Worm (Caenorhabditis elegans): ENCODE measurements around the gene set-8.
"Not testable (repeated sequence)": the region's sequence is repeated elsewhere in the genome, so short reads cannot be mapped to it uniquely, and the experiment has no call there.

Gene set-8

ce11 chrX:13448665-13449099, 2.2 kb downstream of the set-8 start (continued):
- 0 out of 2 replicates have a peak, but pooled peaks have one; percentile 7 for TF ChIP-seq bed-2 (GFP tag; IDR thresholded peaks at IDR 0.05)
- peak; percentile 73 for TF ChIP-seq snpc-1.3 (tag; optimal IDR thresholded peaks at IDR 0.05; ENCODE audit: insufficient read depth)
- peak; percentile 80 for TF ChIP-seq atf-7 (tag; optimal IDR thresholded peaks at IDR 0.05)
- TF ChIP-seq mxl-1 (tag; optimal IDR thresholded peaks at IDR 0.05): peak; percentile 89
- peak; percentile 78 for TF ChIP-seq F57A8.1 (GFP tag; optimal IDR thresholded peaks at IDR 0.05)
- TF ChIP-seq aptf-3 (GFP tag; IDR thresholded peaks at IDR 0.05): 0 out of 2 replicates have a peak, but pooled peaks have one; percentile 30
- peak; percentile 52 for TF ChIP-seq lin-54 (GFP tag; optimal IDR thresholded peaks at IDR 0.05)
- TF ChIP-seq B0035.1 (tag; optimal IDR thresholded peaks at IDR 0.05): peak; percentile 86
- TF ChIP-seq F52B5.7 (tag; optimal IDR thresholded peaks at IDR 0.05): peak; percentile 62
- peak; percentile 77; the same call in 1 of the 2 replicates for TF ChIP-seq B0336.3 (GFP tag; IDR thresholded peaks at IDR 0.05)
- TF ChIP-seq nhr-179 (tag; optimal IDR thresholded peaks at IDR 0.05): peak; percentile 71
- peak; percentile 69 for TF ChIP-seq K12H6.12 (tag; optimal IDR thresholded peaks at IDR 0.05)
- TF ChIP-seq hrde-1 (tag; optimal IDR thresholded peaks at IDR 0.05; ENCODE audit: borderline replicate concordance): peak; percentile 72
- peak; percentile 14 for TF ChIP-seq unc-130 (GFP tag; optimal IDR thresholded peaks at IDR 0.05)
- TF ChIP-seq madf-3 (GFP tag; IDR thresholded peaks at IDR 0.05): 0 out of 2 replicates have a peak, but pooled peaks have one; percentile 56
- peak; percentile 84 for TF ChIP-seq somi-1 (GFP tag; optimal IDR thresholded peaks at IDR 0.05)
- not testable (repeated sequence) for TF ChIP-seq ama-1 (optimal IDR thresholded peaks at IDR 0.05); cebp-1 (tag; optimal IDR thresholded peaks at IDR 0.05)
- TF ChIP-seq ama-1 (GFP tag; optimal IDR thresholded peaks at IDR 0.05): peak; percentile 38 to 46
- TF ChIP-seq let-607 (tag; optimal IDR thresholded peaks at IDR 0.05): peak; percentile 51 to 79
- TF ChIP-seq lsy-27 (tag; optimal IDR thresholded peaks at IDR 0.05; ENCODE audit: borderline replicate concordance, insufficient read depth): peak; percentile 56
- TF ChIP-seq pbrm-1 (GFP tag; IDR thresholded peaks at IDR 0.05): peak; percentile 92
- peak; percentile 48; the same call in 1 of the 2 replicates for TF ChIP-seq lir-1 (GFP tag; conservative IDR thresholded peaks at IDR 0.05)
- peak; percentile 51 for TF ChIP-seq cebp-1 (GFP tag; IDR thresholded peaks at IDR 0.05)
- TF ChIP-seq lin-35 (GFP tag; optimal IDR thresholded peaks at IDR 0.05): peak in 1 of 3 experiments; percentile 67
- TF ChIP-seq chd-7 (tag; optimal IDR thresholded peaks at IDR 0.05): peak; percentile 89
- peak; percentile 72 for TF ChIP-seq fkh-3 (tag; optimal IDR thresholded peaks at IDR 0.05)
- TF ChIP-seq ceh-79 (tag; optimal IDR thresholded peaks at IDR 0.05): peak; percentile 19
- peak; percentile 95 for TF ChIP-seq die-1 (tag; optimal IDR thresholded peaks at IDR 0.05)
- TF ChIP-seq repo-1 (tag; optimal IDR thresholded peaks at IDR 0.05): peak; percentile 85
- TF ChIP-seq B0261.1 (tag; optimal IDR thresholded peaks at IDR 0.05): peak; percentile 98
- peak; percentile 92 for TF ChIP-seq ztf-26 (tag; optimal IDR thresholded peaks at IDR 0.05)
- TF ChIP-seq ztf-28 (GFP tag; IDR thresholded peaks at IDR 0.05): 0 out of 2 replicates have a peak, but pooled peaks have one; percentile 21
- peak; percentile 56; the same call in 1 of the 2 replicates for TF ChIP-seq let-526 (GFP tag; IDR thresholded peaks at IDR 0.05)
- TF ChIP-seq ets-4 (GFP tag; optimal IDR thresholded peaks at IDR 0.05): peak; percentile 60
- TF ChIP-seq D2030.7 (GFP tag; IDR thresholded peaks at IDR 0.05): peak; percentile 91
- TF ChIP-seq ceh-91 (GFP tag; IDR thresholded peaks at IDR 0.05): 0 out of 2 replicates have a peak, but pooled peaks have one; percentile 37
- peak; percentile 75 for TF ChIP-seq T07F8.4 (tag; optimal IDR thresholded peaks at IDR 0.05)
- TF ChIP-seq egrh-3 (GFP tag; IDR thresholded peaks at IDR 0.05): peak; percentile 47; the same call in 1 of the 2 replicates
- peak; percentile 77 for TF ChIP-seq rcor-1 (GFP tag; IDR thresholded peaks at IDR 0.05)
- TF ChIP-seq lin-40 (tag; optimal IDR thresholded peaks at IDR 0.05): peak; percentile 87
- peak; percentile 89 for TF ChIP-seq T26A5.8 (tag; optimal IDR thresholded peaks at IDR 0.05)
